Worm (Caenorhabditis elegans): ENCODE data around the gene cacn-1.

DNA sequence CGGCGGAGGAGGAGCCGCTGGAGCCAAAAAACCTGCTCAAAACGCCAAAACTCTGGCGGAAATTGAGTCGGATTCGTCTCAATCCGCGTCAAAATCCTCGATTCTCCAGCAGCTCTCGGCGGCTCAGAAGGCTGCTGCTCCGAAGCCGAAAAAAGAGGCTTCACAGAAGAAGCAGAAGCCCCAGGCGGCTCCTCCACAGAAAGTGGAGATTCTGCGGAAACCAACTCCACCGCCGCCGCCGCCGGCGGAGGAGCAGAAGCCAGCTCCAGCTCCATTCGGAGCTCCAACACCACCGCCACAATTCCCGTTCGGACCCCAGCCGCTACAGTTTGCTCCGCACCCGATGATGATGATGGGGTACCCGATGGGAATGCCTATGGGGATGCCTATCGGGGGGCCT lies 55.0 kb downstream of the cacn-1 start:
- TF ChIP-seq cog-1 (tag; optimal IDR thresholded peaks at IDR 0.05): no peak
- TF ChIP-seq flt-1 (GFP tag; IDR thresholded peaks at IDR 0.05): no peak
- no peak for TF ChIP-seq med-1 (GFP tag; optimal IDR thresholded peaks at IDR 0.05; ENCODE audit: insufficient read depth)
- no peak for TF ChIP-seq klf-2 (GFP tag; conservative IDR thresholded peaks at IDR 0.05)
- no peak for TF ChIP-seq tab-1 (GFP tag; IDR thresholded peaks at IDR 0.05)
- no peak for TF ChIP-seq ztf-23 (GFP tag; IDR thresholded peaks at IDR 0.05)
- no peak for TF ChIP-seq ref-1 (GFP tag; conservative IDR thresholded peaks at IDR 0.05)

Measured in whole organism, midembryonic.